Worm (Caenorhabditis elegans) whole organism, L3 larva: ENCODE data around the gene gcy-31.

Experiments used
- ZK546.5 ChIP-seq: sonication (generic microtip); optimal IDR thresholded peaks from 2 replicates; lab custom pipeline; 2017; ENCODE audit warnings: missing biosample characterization, missing genetic modification characterization
- aly-2 ChIP-seq: fragments of 150-350 bp; optimal IDR thresholded peaks from 2 replicates; lab custom pipeline; 2014; ENCODE audit warnings: missing biosample characterization, missing genetic modification characterization
- ama-1 ChIP-seq: fragments of 150-350 bp; optimal IDR thresholded peaks from 2 replicates; lab custom pipeline; 2018
- ceh-82 ChIP-seq: fragments of 150-350 bp; optimal IDR thresholded peaks from 2 replicates; lab custom pipeline; 2014; ENCODE audit warnings: missing biosample characterization, missing genetic modification characterization
- ceh-9 ChIP-seq: sonication (generic microtip); optimal IDR thresholded peaks from 2 replicates; lab custom pipeline; 2018; ENCODE audit warnings: missing biosample characterization, missing genetic modification characterization
- elt-3 ChIP-seq, 3 experiments: fragments of 150-350 bp in 1 of 3; sonication (generic microtip) in 2 of 3; optimal IDR thresholded peaks; 2 replicates in 2 of 3; 4 replicates in 1 of 3; lab custom pipeline; 2014 to 2017; ENCODE audit warnings: missing biosample characterization in 3 of 3, missing genetic modification characterization in 3 of 3
- lin-39 ChIP-seq: fragments of 150-350 bp; optimal IDR thresholded peaks from 2 replicates; lab custom pipeline; 2018; ENCODE audit warnings: missing biosample characterization, missing genetic modification reagents, missing genetic modification characterization
- mdl-1 ChIP-seq: fragments of 150-350 bp; optimal IDR thresholded peaks from 2 replicates; lab custom pipeline; 2014; ENCODE audit warnings: missing biosample characterization, missing genetic modification characterization
- nfya-1 ChIP-seq: sonication (generic microtip); optimal IDR thresholded peaks from 2 replicates; lab custom pipeline; 2017; ENCODE audit warnings: missing genetic modification characterization, mild to moderate bottlenecking, missing compliant biosample characterization, antibody characterized with exemption, moderate library complexity; ENCODE audit not compliant: insufficient read depth
- nhr-23 ChIP-seq: fragments of 150-350 bp; optimal IDR thresholded peaks from 2 replicates; lab custom pipeline; 2014; ENCODE audit warnings: missing biosample characterization, missing genetic modification reagents, missing genetic modification characterization
- nhr-237 ChIP-seq: fragments of 150-350 bp; optimal IDR thresholded peaks from 2 replicates; lab custom pipeline; 2014; ENCODE audit warnings: missing biosample characterization, missing genetic modification characterization
- snpc-4 ChIP-seq: fragments of 150-350 bp; optimal IDR thresholded peaks from 2 replicates; lab custom pipeline; 2014; ENCODE audit warnings: missing biosample characterization, missing genetic modification characterization
- unc-62 ChIP-seq: fragments of 150-350 bp; sonication (generic microtip); optimal IDR thresholded peaks from 4 replicates; lab custom pipeline; 2014; ENCODE audit warnings: missing biosample characterization, missing genetic modification reagents, missing genetic modification characterization

- TF ChIP-seq nhr-23 (tag; lab: Kevin White, UChicago) (no peak), ama-1 (lab: Kevin White, UChicago) (no peak), snpc-4 (tag; lab: Kevin White, UChicago) (no peak), nhr-237 (tag; lab: Kevin White, UChicago) (no peak), nfya-1 (tag; lab: Kevin White, UChicago) (no peak), lin-39 (tag; lab: Kevin White, UChicago) (no peak), ZK546.5 (tag; lab: Kevin White, UChicago) (no peak), ceh-82 (tag; lab: Kevin White, UChicago) (no peak), unc-62 (GFP tag; lab: Kevin White, UChicago) (no peak), mdl-1 (tag; lab: Kevin White, UChicago) (no peak), ceh-9 (no peak), elt-3 (tag; optimal IDR thresholded peaks at IDR 0.05; lab: Kevin White, UChicago) (no peak), aly-2 (no peak)
Measured at ce11 chrX:2452297-2452696, 25.0 kb upstream of the gcy-31 start.
